Worm (Caenorhabditis elegans): ENCODE measurements around the gene nhr-249.

- TF ChIP-seq lin-15B (tag; optimal IDR thresholded peaks at IDR 0.05), result no peak
- TF ChIP-seq Y105C5A.15 (GFP tag; IDR thresholded peaks at IDR 0.05), result no peak
- TF ChIP-seq mdl-1 (tag; optimal IDR thresholded peaks at IDR 0.05), result no peak
- no peak for TF ChIP-seq hlh-30 (tag; optimal IDR thresholded peaks at IDR 0.05; ENCODE audit: insufficient read depth)
- TF ChIP-seq zfp-2 (tag; optimal IDR thresholded peaks at IDR 0.05), result no peak
- no peak for TF ChIP-seq ctbp-1 (GFP tag; IDR thresholded peaks at IDR 0.05)
- no peak for TF ChIP-seq snpc-4 (tag; optimal IDR thresholded peaks at IDR 0.05)
Observed at ce11 chrIV:7010835-7011234, 38.5 kb upstream of the nhr-249 start, which contains the start of gene C25A8.1.
